Worm (Caenorhabditis elegans): ENCODE results near the gene str-256.
A peak's percentile ranks its signal among the peaks of the same experiment; 100 is the strongest.

The str-256 gene

DNA sequence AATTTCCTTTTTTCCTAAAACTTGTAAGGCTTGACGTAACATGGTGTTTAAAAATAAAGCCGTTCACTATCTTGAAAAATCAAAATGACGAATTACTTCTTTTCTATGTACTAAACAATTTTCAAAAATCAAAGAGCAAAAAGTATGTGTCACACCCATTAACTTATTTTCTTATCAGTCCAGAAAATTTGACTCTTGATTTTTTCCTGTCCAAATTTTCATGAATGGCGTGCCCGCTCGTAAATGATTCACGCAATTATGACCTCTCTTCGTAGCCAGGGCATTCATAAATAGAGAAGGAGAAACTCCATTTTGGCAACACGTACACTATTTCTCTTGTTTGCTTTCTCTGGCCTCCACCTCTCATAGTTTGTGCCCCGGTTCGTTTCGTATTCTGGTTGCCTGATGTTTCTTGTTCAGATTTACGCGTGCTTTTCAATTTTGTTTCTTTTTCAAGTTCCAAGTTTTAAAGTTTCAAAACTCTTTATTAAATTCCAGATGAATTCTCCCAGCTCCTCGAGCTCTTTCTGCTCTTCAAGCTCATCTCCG lies 23.4 kb downstream of the str-256 start, which contains the start of gene nhr-55:
TSS of gene nhr-55 (plus strand) at position 499 of the 549 bp plus-strand sequence.
- TF ChIP-seq fkh-8 (tag; optimal IDR thresholded peaks at IDR 0.05) = peak; percentile 5
- peak in 1 of 2 experiments; percentile 1 for TF ChIP-seq lin-35 (GFP tag; optimal IDR thresholded peaks at IDR 0.05)
- peak; percentile 14 for TF ChIP-seq elt-2 (tag; optimal IDR thresholded peaks at IDR 0.05)
- no peak for TF ChIP-seq tlp-1 (tag; optimal IDR thresholded peaks at IDR 0.05)

DNA sequence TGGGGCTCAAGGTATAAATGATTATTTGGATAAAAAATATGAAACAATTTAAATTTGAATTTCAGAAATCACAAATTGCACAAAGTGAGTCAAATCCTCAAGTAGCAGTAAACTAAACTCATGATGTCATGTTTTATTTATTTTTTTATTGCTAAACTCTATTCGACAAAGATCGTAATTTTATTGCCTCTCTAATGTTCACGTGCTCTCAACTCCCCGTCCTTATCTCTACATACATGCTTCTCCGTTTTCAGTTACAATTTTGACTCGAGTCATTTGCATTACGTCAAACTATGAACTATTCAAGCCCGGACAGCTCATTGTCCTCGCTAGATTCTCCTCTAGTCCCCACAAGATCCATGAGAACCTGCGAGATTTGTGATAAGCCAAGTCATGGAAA lies 26.6 kb downstream of the str-256 start, which contains the start of gene nhr-99:
TSS of gene nhr-99 (plus strand) at position 263 of the 400 bp plus-strand sequence.
- TF ChIP-seq ces-1 (GFP tag; optimal IDR thresholded peaks at IDR 0.05) = no peak
- TF ChIP-seq swsn-7 (tag; optimal IDR thresholded peaks at IDR 0.05) = no peak
- no peak for TF ChIP-seq ceh-90 (tag; optimal IDR thresholded peaks at IDR 0.05)
- no peak for TF ChIP-seq fkh-4 (tag; optimal IDR thresholded peaks at IDR 0.05; ENCODE audit: borderline replicate concordance)
- TF ChIP-seq jun-1 (tag; optimal IDR thresholded peaks at IDR 0.05) = no peak
- no peak for TF ChIP-seq sup-37 (GFP tag; optimal IDR thresholded peaks at IDR 0.05)
- TF ChIP-seq elt-2 (tag; optimal IDR thresholded peaks at IDR 0.05) = peak; percentile 62
- TF ChIP-seq nhr-71 (tag; optimal IDR thresholded peaks at IDR 0.05) = no peak
- TF ChIP-seq aly-2 (tag; optimal IDR thresholded peaks at IDR 0.05) = no peak
- no peak for TF ChIP-seq ama-1 (optimal IDR thresholded peaks at IDR 0.05)
- TF ChIP-seq sox-4 (tag; optimal IDR thresholded peaks at IDR 0.05) = no peak
- no peak for TF ChIP-seq pag-3 (tag; optimal IDR thresholded peaks at IDR 0.05; ENCODE audit: borderline replicate concordance, insufficient read depth)
- TF ChIP-seq zip-4 (GFP tag; optimal IDR thresholded peaks at IDR 0.05) = no peak
- TF ChIP-seq efl-1 (optimal IDR thresholded peaks at IDR 0.05) = no peak
- no peak for TF ChIP-seq efl-1 (GFP tag; optimal IDR thresholded peaks at IDR 0.05 in 1 of 2)
- no peak for TF ChIP-seq ceh-88 (GFP tag; IDR thresholded peaks at IDR 0.05)
- TF ChIP-seq tlp-1 (tag; optimal IDR thresholded peaks at IDR 0.05) = no peak
- peak; percentile 40 for TF ChIP-seq nhr-20 (tag; optimal IDR thresholded peaks at IDR 0.05)
- no peak for TF ChIP-seq mab-9 (GFP tag; IDR thresholded peaks at IDR 0.05)
- TF ChIP-seq ztf-4 (tag; optimal IDR thresholded peaks at IDR 0.05) = no peak
- no peak for TF ChIP-seq isw-1 (GFP tag; IDR thresholded peaks at IDR 0.05)
- TF ChIP-seq nhr-47 (tag; optimal IDR thresholded peaks at IDR 0.05) = no peak
- TF ChIP-seq lsy-2 (tag; optimal IDR thresholded peaks at IDR 0.05) = no peak
- peak in 1 of 2 experiments; percentile 10 for TF ChIP-seq lin-35 (GFP tag; optimal IDR thresholded peaks at IDR 0.05)

DNA sequence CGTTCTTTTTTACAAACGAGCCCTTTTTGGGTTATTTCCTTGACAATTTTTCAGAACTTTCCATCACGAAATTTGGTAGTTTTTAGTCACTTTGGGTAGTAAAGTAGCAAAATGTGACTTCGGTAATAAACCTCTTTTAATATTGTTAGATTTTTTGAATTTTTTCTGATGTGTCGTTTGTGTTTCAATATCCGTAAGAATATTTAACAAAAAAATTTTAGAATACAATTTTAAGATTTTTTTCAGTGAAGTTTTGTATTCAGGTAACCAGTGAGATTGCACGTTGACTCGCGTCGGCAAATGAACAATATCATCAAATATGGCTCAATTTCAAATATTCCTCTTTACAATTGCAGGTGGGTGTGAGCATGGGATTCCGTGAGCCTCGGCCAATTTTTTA lies 28.5 kb downstream of the str-256 start, which contains the start of gene srt-31:
TSS of gene srt-31 (plus strand) at position 301 of the 400 bp plus-strand sequence.
- no peak for TF ChIP-seq rnt-1 (tag; optimal IDR thresholded peaks at IDR 0.05)
- no peak for TF ChIP-seq nhr-71 (tag; optimal IDR thresholded peaks at IDR 0.05)
- no peak for TF ChIP-seq unc-130 (tag; optimal IDR thresholded peaks at IDR 0.05)

DNA sequence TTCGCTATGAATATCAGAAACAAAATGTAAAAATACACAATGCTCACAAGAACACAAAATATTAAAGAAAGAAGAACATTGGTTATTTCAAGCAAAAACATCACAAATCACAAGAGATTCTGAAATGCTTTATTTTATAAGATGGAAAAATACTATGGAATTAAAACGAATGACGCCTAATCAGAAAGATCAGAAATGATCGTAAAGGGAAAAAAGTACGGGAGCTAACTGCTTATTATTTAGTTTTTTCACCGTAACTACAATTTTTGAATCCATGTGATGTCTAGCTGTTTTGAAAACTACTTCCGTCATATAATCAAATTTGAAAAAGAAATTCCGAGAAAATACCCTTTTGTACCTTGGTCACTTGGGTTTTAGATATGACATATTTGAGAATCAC lies 32.7 kb downstream of the str-256 start, which contains the start of gene srbc-57:
TSS of gene srbc-57 (minus strand) at position 101 of the 400 bp plus-strand sequence.
- TF ChIP-seq lin-35 (GFP tag; optimal IDR thresholded peaks at IDR 0.05) (no peak), nhr-19 (GFP tag; conservative IDR thresholded peaks at IDR 0.05) (no peak), fkh-8 (tag; optimal IDR thresholded peaks at IDR 0.05) (peak; percentile 14), efl-1 (optimal IDR thresholded peaks at IDR 0.05) (no peak), efl-1 (GFP tag; optimal IDR thresholded peaks at IDR 0.05 in 1 of 2) (no peak), unc-62 (GFP tag; optimal IDR thresholded peaks at IDR 0.05) (no peak), unc-98 (GFP tag; IDR thresholded peaks at IDR 0.05) (no peak)

DNA sequence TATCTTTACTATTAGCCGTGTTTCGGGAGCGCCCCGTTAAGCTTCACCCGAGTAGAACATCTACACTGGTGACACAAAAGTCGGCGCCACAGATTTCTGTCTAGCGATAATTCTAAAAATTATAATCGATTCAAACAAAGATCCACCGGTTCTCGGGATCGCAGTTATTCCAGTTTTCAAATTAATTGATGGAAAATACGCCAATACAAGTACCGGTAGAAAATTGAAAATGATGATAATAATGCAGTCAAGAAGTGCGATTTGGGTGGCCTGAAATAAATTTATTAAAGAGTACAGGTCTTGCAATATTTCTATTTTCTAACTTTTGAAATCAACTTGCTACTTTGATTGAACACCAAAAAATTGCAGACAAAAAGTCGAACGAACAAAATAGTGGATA lies 33.6 kb downstream of the str-256 start:
- TF ChIP-seq ceh-82 (tag; optimal IDR thresholded peaks at IDR 0.05) (no peak), lir-3 (tag; optimal IDR thresholded peaks at IDR 0.05; ENCODE audit: poor library complexity) (no peak), efl-1 (optimal IDR thresholded peaks at IDR 0.05) (no peak), efl-1 (GFP tag; optimal IDR thresholded peaks at IDR 0.05 in 1 of 2) (peak in 1 of 2 experiments; percentile 85), lin-13 (GFP tag; optimal IDR thresholded peaks at IDR 0.05) (no peak), rnt-1 (tag; optimal IDR thresholded peaks at IDR 0.05) (no peak), lsy-2 (tag; optimal IDR thresholded peaks at IDR 0.05) (no peak), pag-3 (tag; optimal IDR thresholded peaks at IDR 0.05; ENCODE audit: borderline replicate concordance, insufficient read depth) (no peak), aha-1 (tag; optimal IDR thresholded peaks at IDR 0.05) (no peak)

All from whole organism, L1 larva.